Fruit fly (Drosophila melanogaster) whole organism, embryonic: ENCODE data around the gene caz.
A peak's percentile ranks its signal among the peaks of the same experiment; 100 is the strongest.

ENCODE experiments used
- Awh ChIP-seq: fragments of 200-800 bp; sonication (Bioruptor generic); IDR thresholded peaks from 2 replicates; pipeline ENCODE4, ENCODE4 v1.3.6; 2022; ENCODE audit warnings: missing biosample characterization, missing genetic modification characterization
- Bgb ChIP-seq: fragments of 200-800 bp; sonication (Bioruptor generic); IDR thresholded peaks from 2 replicates; pipeline ENCODE4 v1.3.6; 2022; ENCODE audit warnings: missing biosample characterization, missing genetic modification characterization; ENCODE audit not compliant: partially characterized antibody
- CG10462 ChIP-seq: fragments of 200-800 bp; sonication (Bioruptor generic); optimal IDR thresholded peaks from 2 replicates; lab custom pipeline; 2016; ENCODE audit warnings: missing biosample characterization, missing genetic modification characterization
- CG11456 ChIP-seq: fragments of 200-800 bp; sonication (Bioruptor generic); IDR thresholded peaks from 3 replicates; pipeline ENCODE4 v1.3.6; 2022; ENCODE audit warnings: missing biosample characterization, missing genetic modification characterization
- CG13287 ChIP-seq: fragments of 200-800 bp; sonication (Bioruptor generic); IDR thresholded peaks from 2 replicates; pipeline ENCODE4 v1.3.6; 2022; ENCODE audit warnings: missing biosample characterization, missing genetic modification characterization; ENCODE audit not compliant: partially characterized antibody
- CG13894 ChIP-seq: fragments of 200-800 bp; sonication (Bioruptor generic); optimal IDR thresholded peaks from 3 replicates; lab custom pipeline; 2018; ENCODE audit warnings: missing biosample characterization, mild to moderate bottlenecking, missing genetic modification characterization, moderate library complexity
- CG15479 ChIP-seq: fragments of 200-800 bp; sonication (Bioruptor generic); optimal IDR thresholded peaks from 3 replicates; lab custom pipeline; 2019; ENCODE audit warnings: missing biosample characterization, mild to moderate bottlenecking, missing genetic modification characterization, moderate library complexity
- CG15514 ChIP-seq: fragments of 200-800 bp; sonication (Bioruptor generic); optimal IDR thresholded peaks from 3 replicates; lab custom pipeline; 2017; ENCODE audit warnings: missing biosample characterization, missing genetic modification characterization, mild to moderate bottlenecking, moderate library complexity, missing genetic modification reagents
- CG17612 ChIP-seq: fragments of 200-800 bp; sonication (Bioruptor generic); IDR thresholded peaks from 2 replicates; pipeline ENCODE4 v1.3.6; 2022; ENCODE audit warnings: missing biosample characterization, missing genetic modification characterization
- CG17912 ChIP-seq: fragments of 200-800 bp; sonication (Bioruptor generic); optimal IDR thresholded peaks from 2 replicates; lab custom pipeline; 2018; ENCODE audit warnings: missing biosample characterization, mild to moderate bottlenecking, missing genetic modification characterization
- CG2120 ChIP-seq: fragments of 200-800 bp; sonication (Bioruptor generic); optimal IDR thresholded peaks from 3 replicates; lab custom pipeline; 2016; ENCODE audit warnings: missing biosample characterization, missing genetic modification characterization
- CG3065 ChIP-seq: fragments of 200-800 bp; sonication (Bioruptor generic); optimal IDR thresholded peaks from 2 replicates; lab custom pipeline; 2016; ENCODE audit warnings: missing biosample characterization, missing genetic modification characterization
- CG3847 ChIP-seq: fragments of 200-800 bp; sonication (Bioruptor generic); IDR thresholded peaks from 2 replicates; pipeline ENCODE4 v1.3.6; 2022; ENCODE audit warnings: missing biosample characterization, missing genetic modification characterization
- CG4360 ChIP-seq: fragments of 200-800 bp; sonication (Bioruptor generic); IDR thresholded peaks from 2 replicates; pipeline ENCODE4 v1.3.6; 2022; ENCODE audit warnings: missing biosample characterization, missing genetic modification characterization
- CG6765 ChIP-seq: fragments of 200-800 bp; sonication (Bioruptor generic); optimal IDR thresholded peaks from 3 replicates; lab custom pipeline; 2017; ENCODE audit warnings: missing biosample characterization, mild to moderate bottlenecking, missing genetic modification characterization
- CG7556 ChIP-seq: fragments of 200-800 bp; sonication (Bioruptor generic); optimal IDR thresholded peaks from 2 replicates; lab custom pipeline; 2017; ENCODE audit warnings: missing biosample characterization, mild to moderate bottlenecking, missing genetic modification characterization
- CG7745 ChIP-seq: fragments of 200-800 bp; sonication (Bioruptor generic); optimal IDR thresholded peaks from 2 replicates; lab custom pipeline; 2018; ENCODE audit warnings: missing biosample characterization, mild to moderate bottlenecking, missing genetic modification characterization, moderate library complexity
- CG7786 ChIP-seq: fragments of 200-800 bp; sonication (Bioruptor generic); optimal IDR thresholded peaks from 2 replicates; lab custom pipeline; 2016; ENCODE audit warnings: missing biosample characterization, missing genetic modification characterization
- CG8290 ChIP-seq, 3 experiments: fragments of 200-800 bp; sonication (Bioruptor generic); optimal IDR thresholded peaks; 2 replicates each; lab custom pipeline; 2016 to 2019; ENCODE audit warnings: missing biosample characterization in 3 of 3, missing genetic modification characterization in 3 of 3, mild to moderate bottlenecking in 2 of 3, moderate library complexity in 1 of 3
- CG8359 ChIP-seq: fragments of 200-800 bp; sonication (Bioruptor generic); optimal IDR thresholded peaks from 2 replicates; lab custom pipeline; 2017; ENCODE audit warnings: missing biosample characterization, mild to moderate bottlenecking, missing genetic modification characterization, borderline replicate concordance
- CG8478 ChIP-seq: fragments of >200 bp; optimal IDR thresholded peaks from 2 replicates; lab custom pipeline; 2018
- CHES-1-like ChIP-seq: fragments of 200-800 bp; sonication (Bioruptor generic); optimal IDR thresholded peaks from 2 replicates; lab custom pipeline; 2016; ENCODE audit warnings: missing biosample characterization, missing genetic modification characterization
- Dad ChIP-seq: fragments of 200-800 bp; sonication (Bioruptor generic); optimal IDR thresholded peaks from 3 replicates; lab custom pipeline; 2016; ENCODE audit warnings: missing biosample characterization, missing genetic modification characterization
- Dfd ChIP-seq, 2 experiments: fragments of >200 bp; optimal IDR thresholded peaks; 2 replicates each; lab custom pipeline; 2017; ENCODE audit warnings: missing biosample characterization in 2 of 2, missing genetic modification characterization in 2 of 2
- Doc3 ChIP-seq: fragments of 200-800 bp; sonication (Bioruptor generic); IDR thresholded peaks from 3 replicates; pipeline ENCODE4 v1.3.6; 2022; ENCODE audit warnings: missing biosample characterization, missing genetic modification characterization; ENCODE audit not compliant: partially characterized antibody
- Dref ChIP-seq: fragments of 200-800 bp; sonication (Bioruptor generic); IDR thresholded peaks from 2 replicates; pipeline ENCODE4 v1.3.6; 2022; ENCODE audit warnings: missing biosample characterization, missing genetic modification characterization
- Jarid2 ChIP-seq: fragments of 200-800 bp; sonication (Bioruptor generic); optimal IDR thresholded peaks from 3 replicates; lab custom pipeline; 2017; ENCODE audit warnings: mild to moderate bottlenecking, missing biosample characterization, missing genetic modification reagents, missing genetic modification characterization
- Mad ChIP-seq: fragments of 200-800 bp; sonication (Bioruptor generic); optimal IDR thresholded peaks from 2 replicates; lab custom pipeline; 2016; ENCODE audit warnings: missing biosample characterization, missing genetic modification characterization
- NfI ChIP-seq: fragments of 200-800 bp; sonication (Bioruptor generic); optimal IDR thresholded peaks from 3 replicates; lab custom pipeline; 2018; ENCODE audit warnings: missing biosample characterization, mild to moderate bottlenecking, missing genetic modification characterization, moderate library complexity
- Scr ChIP-seq: fragments of 200-800 bp; sonication (Bioruptor generic); IDR thresholded peaks from 2 replicates; pipeline ENCODE4 v1.3.6; 2022; ENCODE audit warnings: missing biosample characterization, missing genetic modification characterization; ENCODE audit not compliant: partially characterized antibody
- Usf ChIP-seq: fragments of 200-800 bp; sonication (Bioruptor generic); optimal IDR thresholded peaks from 2 replicates; lab custom pipeline; 2017; ENCODE audit warnings: missing genotype, missing biosample characterization, missing genetic modification characterization
- aop ChIP-seq: fragments of 200-800 bp; sonication (Bioruptor generic); IDR thresholded peaks from 2 replicates; pipeline ENCODE4 v1.3.6; 2022; ENCODE audit warnings: missing biosample characterization, missing genetic modification characterization
- caup ChIP-seq: fragments of 200-800 bp; sonication (Bioruptor generic); optimal IDR thresholded peaks from 3 replicates; lab custom pipeline; 2017; ENCODE audit warnings: missing biosample characterization, mild to moderate bottlenecking, missing genetic modification characterization, moderate library complexity; ENCODE audit not compliant: severe bottlenecking
- crp ChIP-seq, 2 experiments: fragments of 200-800 bp; sonication (Bioruptor generic); optimal IDR thresholded peaks; 2 replicates in 1 of 2; 3 replicates in 1 of 2; lab custom pipeline; 2017; ENCODE audit warnings: missing biosample characterization in 2 of 2, missing genetic modification characterization in 2 of 2, mild to moderate bottlenecking in 1 of 2, moderate library complexity in 1 of 2
- ems ChIP-seq: fragments of 200-800 bp; sonication (Bioruptor generic); optimal IDR thresholded peaks from 3 replicates; lab custom pipeline; 2016; ENCODE audit warnings: missing biosample characterization, missing genetic modification characterization
- eve ChIP-seq, 2 experiments: fragments of >200 bp; optimal IDR thresholded peaks; 2 replicates each; lab custom pipeline; 2017; ENCODE audit warnings: missing biosample characterization in 2 of 2, missing genetic modification characterization in 2 of 2
- gfzf ChIP-seq: fragments of 200-800 bp; sonication (Bioruptor generic); optimal IDR thresholded peaks from 2 replicates; lab custom pipeline; 2016; ENCODE audit warnings: missing biosample characterization, mild to moderate bottlenecking, missing genetic modification characterization, moderate library complexity
- ham ChIP-seq: fragments of 200-800 bp; sonication (Bioruptor generic); IDR thresholded peaks from 2 replicates; pipeline ENCODE4 v1.3.6; 2022; ENCODE audit warnings: missing biosample characterization, missing genetic modification characterization
- ind ChIP-seq: fragments of 200-800 bp; sonication (Bioruptor generic); optimal IDR thresholded peaks from 3 replicates; lab custom pipeline; 2016; ENCODE audit warnings: missing biosample characterization, missing genetic modification characterization
- kni ChIP-seq: fragments of 200-800 bp; sonication (Bioruptor generic); optimal IDR thresholded peaks from 3 replicates; lab custom pipeline; 2017; ENCODE audit warnings: mild to moderate bottlenecking, missing biosample characterization, missing genetic modification reagents, missing genetic modification characterization
- lilli ChIP-seq: fragments of 200-800 bp; sonication (Bioruptor generic); optimal IDR thresholded peaks from 3 replicates; lab custom pipeline; 2016; ENCODE audit warnings: missing biosample characterization, missing genetic modification characterization
- nerfin-2 ChIP-seq: fragments of 200-800 bp; sonication (Bioruptor generic); IDR thresholded peaks from 2 replicates; pipeline ENCODE4 v1.3.6; 2022; ENCODE audit warnings: missing biosample characterization, missing genetic modification characterization; ENCODE audit not compliant: partially characterized antibody
- pan ChIP-seq, 4 experiments: fragments of >200 bp in 3 of 4; fragments of 200-800 bp in 1 of 4; sonication (Bioruptor generic) in 1 of 4; optimal IDR thresholded peaks in 3 of 4; IDR thresholded peaks in 1 of 4; 2 replicates each; pipeline versions ENCODE4 v1.3.6 to Lab custom; 2017 to 2022; ENCODE audit warnings: missing biosample characterization in 2 of 4, missing genetic modification characterization in 2 of 4, mixed read lengths in 1 of 4
- salm ChIP-seq: fragments of 200-800 bp; sonication (Bioruptor generic); optimal IDR thresholded peaks from 2 replicates; lab custom pipeline; 2018; ENCODE audit warnings: missing biosample characterization, mild to moderate bottlenecking, missing genetic modification characterization
- sna ChIP-seq: fragments of 200-800 bp; sonication (Bioruptor generic); IDR thresholded peaks from 2 replicates; pipeline ENCODE4 v1.3.6; 2022; ENCODE audit warnings: missing biosample characterization, missing genetic modification characterization; ENCODE audit not compliant: partially characterized antibody
- so ChIP-seq: fragments of 200-800 bp; sonication (Bioruptor generic); IDR thresholded peaks from 3 replicates; pipeline ENCODE4 v1.3.6; 2022; ENCODE audit warnings: missing biosample characterization, missing genetic modification characterization
- ssp ChIP-seq: fragments of 200-800 bp; sonication (Bioruptor generic); IDR thresholded peaks from 2 replicates; pipeline ENCODE4 v1.3.6; 2022; ENCODE audit warnings: missing biosample characterization, missing genetic modification characterization
- stc ChIP-seq: fragments of 200-800 bp; sonication (Bioruptor generic); IDR thresholded peaks from 2 replicates; pipeline ENCODE4 v1.3.6; 2022; ENCODE audit warnings: missing biosample characterization, missing genetic modification characterization
- z ChIP-seq: fragments of 200-800 bp; sonication (Bioruptor generic); IDR thresholded peaks from 3 replicates; pipeline ENCODE4 v1.3.6; 2022; ENCODE audit warnings: missing biosample characterization, missing genetic modification characterization

caz gene

dm6 chrX:16278783-16279182 is 9.8 kb upstream of the caz start (continued):
- TF ChIP-seq Dref (GFP tag; lab: Robert Waterston, UW): no peak
- TF ChIP-seq CG13894 (tag; lab: Kevin White, UChicago): peak; percentile 67
- TF ChIP-seq Bgb (GFP tag; lab: Robert Waterston, UW): no peak
- TF ChIP-seq ssp (GFP tag; lab: Robert Waterston, UW): peak; percentile 29
- TF ChIP-seq sna (GFP tag; lab: Robert Waterston, UW): no peak
- TF ChIP-seq CG17612 (GFP tag; lab: Robert Waterston, UW): peak; percentile 47; the same call in 1 of the 2 replicates
- peak; percentile 87 for TF ChIP-seq Awh (GFP tag; lab: Robert Waterston, UW)
- TF ChIP-seq CG13287 (GFP tag; lab: Robert Waterston, UW): no peak
- peak; percentile 61 for TF ChIP-seq CG7786 (GFP tag; lab: Kevin White, UChicago)
- peak; percentile 27 for TF ChIP-seq CG8290 (GFP tag; optimal IDR thresholded peaks at IDR 0.05; lab: Kevin White, UChicago)
- TF ChIP-seq CG8290 (tag; optimal IDR thresholded peaks at IDR 0.05; lab: Kevin White, UChicago): peak; percentile 63 to 79
- TF ChIP-seq pan (optimal IDR thresholded peaks at IDR 0.05; lab: Kevin White, UChicago): no peak
- peak in 1 of 2 experiments; percentile 86 for TF ChIP-seq pan (GFP tag; optimal IDR thresholded peaks at IDR 0.05 in 1 of 2, IDR thresholded peaks at IDR 0.05 in 1 of 2)
- TF ChIP-seq CG8359 (GFP tag; lab: Kevin White, UChicago): peak; percentile 75
- TF ChIP-seq nerfin-2 (GFP tag; lab: Robert Waterston, UW): no peak
- TF ChIP-seq NfI (GFP tag; lab: Kevin White, UChicago): peak; percentile 82
- TF ChIP-seq kni (GFP tag; lab: Kevin White, UChicago): peak; percentile 85
- no peak for TF ChIP-seq Doc3
- TF ChIP-seq caup: peak; percentile 87
- peak; percentile 80 for TF ChIP-seq CG17912 (GFP tag; lab: Kevin White, UChicago)
- TF ChIP-seq Scr: no peak
- TF ChIP-seq ham: 0 out of 2 replicates have a peak, but pooled peaks have one; percentile 44
- TF ChIP-seq gfzf (GFP tag; lab: Kevin White, UChicago): no peak
- peak; percentile 22 for TF ChIP-seq Jarid2 (GFP tag; lab: Kevin White, UChicago)
- peak; percentile 82 for TF ChIP-seq salm (tag; lab: Kevin White, UChicago)
- TF ChIP-seq z (GFP tag; lab: Robert Waterston, UW): no peak
- peak; percentile 73 for TF ChIP-seq Mad (GFP tag; lab: Kevin White, UChicago)
- peak; percentile 39 for TF ChIP-seq CG10462 (GFP tag; lab: Kevin White, UChicago)
- peak; percentile 20 for TF ChIP-seq CG2120
- TF ChIP-seq CG6765 (GFP tag; lab: Kevin White, UChicago): peak; percentile 71
- peak; percentile 66 for TF ChIP-seq ind (GFP tag; lab: Kevin White, UChicago)
- no peak for TF ChIP-seq CG8478 (lab: Kevin White, UChicago)
- peak in 1 of 2 experiments; percentile 35 for TF ChIP-seq crp (GFP tag; optimal IDR thresholded peaks at IDR 0.05; lab: Kevin White, UChicago)
- no peak for TF ChIP-seq CG15479 (GFP tag; lab: Kevin White, UChicago)
- peak; percentile 20 for TF ChIP-seq lilli (GFP tag; lab: Kevin White, UChicago)
- TF ChIP-seq ems (GFP tag; lab: Kevin White, UChicago): peak; percentile 46
- TF ChIP-seq CG11456 (GFP tag; lab: Robert Waterston, UW): peak; percentile 80
- TF ChIP-seq Dfd (GFP tag; optimal IDR thresholded peaks at IDR 0.05; lab: Kevin White, UChicago): no peak
- TF ChIP-seq Dad (GFP tag; lab: Kevin White, UChicago): peak; percentile 5
- peak; percentile 85 for TF ChIP-seq stc (GFP tag; lab: Robert Waterston, UW)
- TF ChIP-seq CG3847 (GFP tag; lab: Robert Waterston, UW): peak; percentile 66
- TF ChIP-seq CHES-1-like (GFP tag; lab: Kevin White, UChicago): no peak
- peak; percentile 88 for TF ChIP-seq so (GFP tag; lab: Robert Waterston, UW)
- peak; percentile 60 for TF ChIP-seq CG4360 (GFP tag; lab: Robert Waterston, UW)
- no peak for TF ChIP-seq CG3065
- TF ChIP-seq CG7745: peak; percentile 12
- peak; percentile 86 for TF ChIP-seq CG7556 (GFP tag; lab: Kevin White, UChicago)
- TF ChIP-seq CG15514 (GFP tag; lab: Kevin White, UChicago): peak; percentile 64
- no peak for TF ChIP-seq aop (GFP tag; lab: Robert Waterston, UW)
- peak in 1 of 2 experiments; percentile 92 for TF ChIP-seq eve (GFP tag; optimal IDR thresholded peaks at IDR 0.05; lab: Kevin White, UChicago)
- peak; percentile 71 for TF ChIP-seq Usf
